Fruit fly (Drosophila melanogaster): ENCODE measurements around the gene Wdr82.

dm6 chr2L:8342395-8342794 lies 31.9 kb upstream of the Wdr82 start, which contains the start of gene CG14273:
- TF ChIP-seq psq (optimal IDR thresholded peaks at IDR 0.05) (no peak), Sin3A (optimal IDR thresholded peaks at IDR 0.05) (no peak), Myc (optimal IDR thresholded peaks at IDR 0.05) (no peak), insv (optimal IDR thresholded peaks at IDR 0.05) (no peak), ttk (optimal IDR thresholded peaks at IDR 0.05) (no peak)
